Worm (Caenorhabditis elegans) whole organism, L3 larva: ENCODE measurements around the gene dpy-18.

Experiments used
- R02D3.7 ChIP-seq: fragments of 150-350 bp; optimal IDR thresholded peaks from 2 replicates; lab custom pipeline; 2014; ENCODE audit warnings: missing biosample characterization, missing genetic modification characterization
- ZK546.5 ChIP-seq: sonication (generic microtip); optimal IDR thresholded peaks from 2 replicates; lab custom pipeline; 2017; ENCODE audit warnings: missing biosample characterization, missing genetic modification characterization
- ama-1 ChIP-seq: fragments of 150-350 bp; optimal IDR thresholded peaks from 2 replicates; lab custom pipeline; 2018
- ceh-16 ChIP-seq: sonication (generic microtip); optimal IDR thresholded peaks from 2 replicates; lab custom pipeline; 2017; ENCODE audit warnings: missing biosample characterization, missing genetic modification characterization
- ceh-28 ChIP-seq: fragments of 150-350 bp; optimal IDR thresholded peaks from 2 replicates; lab custom pipeline; 2014; ENCODE audit warnings: missing biosample characterization, missing genetic modification reagents, missing genetic modification characterization
- ceh-82 ChIP-seq: fragments of 150-350 bp; optimal IDR thresholded peaks from 2 replicates; lab custom pipeline; 2014; ENCODE audit warnings: missing biosample characterization, missing genetic modification characterization
- ceh-9 ChIP-seq: sonication (generic microtip); optimal IDR thresholded peaks from 2 replicates; lab custom pipeline; 2018; ENCODE audit warnings: missing biosample characterization, missing genetic modification characterization
- daf-12 ChIP-seq: fragments of 150-350 bp; optimal IDR thresholded peaks from 2 replicates; lab custom pipeline; 2014; ENCODE audit warnings: missing biosample characterization, missing genetic modification reagents, missing genetic modification characterization
- egl-27 ChIP-seq: sonication (generic microtip); optimal IDR thresholded peaks from 4 replicates; lab custom pipeline; 2017; ENCODE audit warnings: missing biosample characterization, missing genetic modification reagents, missing genetic modification characterization
- elt-2 ChIP-seq: sonication (generic microtip); optimal IDR thresholded peaks from 2 replicates; lab custom pipeline; 2016; ENCODE audit warnings: missing genetic modification reagents, mild to moderate bottlenecking, missing genetic modification characterization, missing compliant biosample characterization
- eor-1 ChIP-seq, 2 experiments: fragments of 150-350 bp; optimal IDR thresholded peaks; 2 replicates each; lab custom pipeline; 2014 to 2018; ENCODE audit warnings: missing biosample characterization in 2 of 2, missing genetic modification characterization in 2 of 2
- fos-1 ChIP-seq: fragments of 150-350 bp; optimal IDR thresholded peaks from 2 replicates; lab custom pipeline; 2014; ENCODE audit warnings: missing biosample characterization, missing genetic modification characterization
- hmg-11 ChIP-seq: sonication (generic microtip); optimal IDR thresholded peaks from 2 replicates; lab custom pipeline; 2016; ENCODE audit warnings: missing genetic modification characterization, missing compliant biosample characterization
- jun-1 ChIP-seq: fragments of 150-350 bp; optimal IDR thresholded peaks from 2 replicates; lab custom pipeline; 2014; ENCODE audit warnings: missing biosample characterization, missing genetic modification reagents, missing genetic modification characterization
- lin-39 ChIP-seq: fragments of 150-350 bp; optimal IDR thresholded peaks from 2 replicates; lab custom pipeline; 2018; ENCODE audit warnings: missing biosample characterization, missing genetic modification reagents, missing genetic modification characterization
- lsy-12 ChIP-seq: sonication (generic microtip); optimal IDR thresholded peaks from 2 replicates; lab custom pipeline; 2016; ENCODE audit warnings: mild to moderate bottlenecking, missing genetic modification characterization, missing compliant biosample characterization
- mdl-1 ChIP-seq: fragments of 150-350 bp; optimal IDR thresholded peaks from 2 replicates; lab custom pipeline; 2014; ENCODE audit warnings: missing biosample characterization, missing genetic modification characterization
- nfya-1 ChIP-seq: sonication (generic microtip); optimal IDR thresholded peaks from 2 replicates; lab custom pipeline; 2017; ENCODE audit warnings: missing genetic modification characterization, mild to moderate bottlenecking, missing compliant biosample characterization, antibody characterized with exemption, moderate library complexity; ENCODE audit not compliant: insufficient read depth
- nhr-43 ChIP-seq: sonication (generic microtip); optimal IDR thresholded peaks from 2 replicates; lab custom pipeline; 2016; ENCODE audit warnings: mild to moderate bottlenecking, missing genetic modification characterization, missing compliant biosample characterization; ENCODE audit not compliant: poor library complexity, severe bottlenecking
- nhr-67 ChIP-seq: fragments of 150-350 bp; optimal IDR thresholded peaks from 2 replicates; lab custom pipeline; 2014; ENCODE audit warnings: missing biosample characterization, missing genetic modification characterization
- nhr-77 ChIP-seq: fragments of 150-350 bp; optimal IDR thresholded peaks from 2 replicates; lab custom pipeline; 2014; ENCODE audit warnings: missing biosample characterization, missing genetic modification characterization
- pha-4 ChIP-seq: fragments of 150-350 bp; optimal IDR thresholded peaks from 2 replicates; lab custom pipeline; 2014; ENCODE audit warnings: missing biosample characterization, missing genetic modification reagents, missing genetic modification characterization
- pqm-1 ChIP-seq: fragments of 150-350 bp; optimal IDR thresholded peaks from 2 replicates; lab custom pipeline; 2017; ENCODE audit warnings: missing biosample characterization, missing genetic modification characterization, inconsistent platforms
- sea-2 ChIP-seq: fragments of 150-350 bp; sonication (generic microtip); optimal IDR thresholded peaks from 4 replicates; lab custom pipeline; 2014; ENCODE audit warnings: missing biosample characterization, missing genetic modification reagents, missing genetic modification characterization
- skn-1 ChIP-seq: fragments of 150-350 bp; optimal IDR thresholded peaks from 2 replicates; lab custom pipeline; 2014; ENCODE audit warnings: missing biosample characterization, missing genetic modification characterization
- snpc-4 ChIP-seq: fragments of 150-350 bp; optimal IDR thresholded peaks from 2 replicates; lab custom pipeline; 2014; ENCODE audit warnings: missing biosample characterization, missing genetic modification characterization
- tbx-2 ChIP-seq: sonication (generic microtip); optimal IDR thresholded peaks from 2 replicates; lab custom pipeline; 2016; ENCODE audit warnings: mild to moderate bottlenecking, missing genetic modification characterization, missing compliant biosample characterization
- unc-39 ChIP-seq: sonication (generic microtip); optimal IDR thresholded peaks from 4 replicates; lab custom pipeline; 2017; ENCODE audit warnings: missing biosample characterization, missing genetic modification characterization
- unc-62 ChIP-seq: fragments of 150-350 bp; sonication (generic microtip); optimal IDR thresholded peaks from 4 replicates; lab custom pipeline; 2014; ENCODE audit warnings: missing biosample characterization, missing genetic modification reagents, missing genetic modification characterization
- zag-1 ChIP-seq: fragments of 150-350 bp; optimal IDR thresholded peaks from 2 replicates; lab custom pipeline; 2014; ENCODE audit warnings: missing biosample characterization, missing genetic modification characterization
- ztf-11 ChIP-seq: fragments of 150-350 bp; optimal IDR thresholded peaks from 2 replicates; lab custom pipeline; 2014; ENCODE audit warnings: missing biosample characterization, missing genetic modification characterization

The dpy-18 gene

ce11 chrIII:11350107-11350826 is 27.5 kb downstream of the dpy-18 start:
- TF ChIP-seq snpc-4 (no peak), pqm-1 (peak; percentile 14), elt-2 (tag; lab: Kevin White, UChicago) (peak; percentile 59)

ce11 chrIII:11346383-11346782 is 31.4 kb downstream of the dpy-18 start, which contains the start of gene T28D6.7:
Gene T28D6.7 (minus strand): TSS chrIII:11346483.
- TF ChIP-seq sea-2 (GFP tag; lab: Kevin White, UChicago) (no peak), jun-1 (no peak), unc-62 (GFP tag; lab: Kevin White, UChicago) (no peak), ama-1 (lab: Kevin White, UChicago) (no peak), daf-12 (tag; lab: Kevin White, UChicago) (no peak), ztf-11 (no peak), nhr-77 (no peak), unc-39 (tag; lab: Kevin White, UChicago) (no peak), elt-2 (tag; lab: Kevin White, UChicago) (no peak), nhr-67 (tag; lab: Kevin White, UChicago) (no peak), ceh-9 (tag; lab: Kevin White, UChicago) (no peak), skn-1 (no peak), lsy-12 (no peak), ZK546.5 (tag; lab: Kevin White, UChicago) (no peak), ceh-16 (tag; lab: Kevin White, UChicago) (no peak), pha-4 (tag; lab: Kevin White, UChicago) (no peak)

- peak; percentile 90 for TF ChIP-seq ceh-28 (tag; lab: Kevin White, UChicago)
- no peak for TF ChIP-seq lin-39 (tag; lab: Kevin White, UChicago)
Observed at ce11 chrIII:11344125-11344524, 33.7 kb downstream of the dpy-18 start.

ce11 chrIII:11343041-11343440 is 34.7 kb downstream of the dpy-18 start, which contains the start of the genes T28D6.6 and pen-2:
Gene T28D6.6 (minus strand): TSS chrIII:11343108.
Gene pen-2 (plus strand): TSS chrIII:11343322.
- TF ChIP-seq ceh-28 (tag; lab: Kevin White, UChicago) (no peak), eor-1 (tag; optimal IDR thresholded peaks at IDR 0.05; lab: Kevin White, UChicago) (no peak), R02D3.7 (tag; lab: Kevin White, UChicago) (no peak), jun-1 (no peak), hmg-11 (tag; lab: Kevin White, UChicago) (peak; percentile 35), lin-39 (tag; lab: Kevin White, UChicago) (peak; percentile 10), pqm-1 (no peak), nfya-1 (tag; lab: Kevin White, UChicago) (peak; percentile 35), pha-4 (tag; lab: Kevin White, UChicago) (peak; percentile 35), zag-1 (tag; lab: Kevin White, UChicago) (no peak)

- no peak for TF ChIP-seq snpc-4
- no peak for TF ChIP-seq nhr-43 (tag; lab: Kevin White, UChicago)
- no peak for TF ChIP-seq nhr-77
- TF ChIP-seq skn-1: no peak
- TF ChIP-seq unc-62 (GFP tag; lab: Kevin White, UChicago): no peak
- no peak for TF ChIP-seq daf-12 (tag; lab: Kevin White, UChicago)
- no peak for TF ChIP-seq unc-39 (tag; lab: Kevin White, UChicago)
- no peak for TF ChIP-seq ceh-16 (tag; lab: Kevin White, UChicago)
- TF ChIP-seq egl-27: no peak
- TF ChIP-seq ztf-11: no peak
- TF ChIP-seq nfya-1 (tag; lab: Kevin White, UChicago): no peak
- TF ChIP-seq ama-1 (lab: Kevin White, UChicago): no peak
- TF ChIP-seq fos-1 (tag; lab: Kevin White, UChicago): no peak
- TF ChIP-seq tbx-2 (tag; lab: Kevin White, UChicago): no peak
- no peak for TF ChIP-seq ceh-82 (tag; lab: Kevin White, UChicago)
- TF ChIP-seq mdl-1 (tag; lab: Kevin White, UChicago): no peak
- no peak for TF ChIP-seq elt-2 (tag; lab: Kevin White, UChicago)
Observed at ce11 chrIII:11341466-11341865, 36.3 kb downstream of the dpy-18 start.
